Fruit fly (Drosophila melanogaster) Kc167 (cell line): ENCODE measurements around the gene Atpalpha.

Experiments
- Myc ChIP-seq: fragments of >200 bp; optimal IDR thresholded peaks from 2 replicates; lab custom pipeline; 2017; ENCODE audit warnings: missing external identifiers
- Sin3A ChIP-seq: fragments of >200 bp; optimal IDR thresholded peaks from 2 replicates; lab custom pipeline; 2018; ENCODE audit warnings: missing external identifiers
- h ChIP-seq: fragments of >200 bp; optimal IDR thresholded peaks from 3 replicates; lab custom pipeline; 2018; ENCODE audit warnings: missing external identifiers
- insv ChIP-seq: fragments of >200 bp; optimal IDR thresholded peaks from 3 replicates; lab custom pipeline; 2018; ENCODE audit warnings: missing external identifiers
- psq ChIP-seq: fragments of >200 bp; optimal IDR thresholded peaks from 2 replicates; lab custom pipeline; 2017; ENCODE audit warnings: missing external identifiers
- ttk ChIP-seq: sonication (Bioruptor generic); optimal IDR thresholded peaks from 2 replicates; lab custom pipeline; 2017; ENCODE audit warnings: missing external identifiers

The Atpalpha gene

dm6 chr3R:20948448-20949174 is at the start of gene Atpalpha:
Atpalpha (plus strand) TSS chr3R:20948714.
- TF ChIP-seq Sin3A (lab: Kevin White, UChicago) (no peak), h (no peak), insv (lab: Kevin White, UChicago) (no peak), psq (lab: Kevin White, UChicago) (no peak), Myc (lab: Kevin White, UChicago) (no peak)

dm6 chr3R:20901656-20902055 is 46.9 kb upstream of the Atpalpha start, which contains the start of gene Grik:
Grik (plus strand) TSS chr3R:20901956.
- TF ChIP-seq psq (lab: Kevin White, UChicago) = no peak
- no peak for TF ChIP-seq Sin3A (lab: Kevin White, UChicago)
- TF ChIP-seq Myc (lab: Kevin White, UChicago) = no peak
- no peak for TF ChIP-seq h
- TF ChIP-seq ttk (lab: Kevin White, UChicago) = no peak
- no peak for TF ChIP-seq insv (lab: Kevin White, UChicago)

- TF ChIP-seq h (no peak), ttk (lab: Kevin White, UChicago) (no peak), Myc (lab: Kevin White, UChicago) (no peak), insv (lab: Kevin White, UChicago) (no peak), Sin3A (lab: Kevin White, UChicago) (no peak)
These were observed 43.1 kb upstream of the Atpalpha start, which contains the start of gene TotX for dm6 chr3R:20905418-20905817. TotX (minus strand) TSS chr3R:20905518.

- no peak for TF ChIP-seq Sin3A (lab: Kevin White, UChicago)
- TF ChIP-seq h = no peak
- TF ChIP-seq insv (lab: Kevin White, UChicago) = no peak
- no peak for TF ChIP-seq Myc (lab: Kevin White, UChicago)
- TF ChIP-seq ttk (lab: Kevin White, UChicago) = no peak
- no peak for TF ChIP-seq psq (lab: Kevin White, UChicago)
These were observed 39.9 kb upstream of the Atpalpha start for dm6 chr3R:20908641-20909040.

dm6 chr3R:20912725-20913124 is 35.8 kb upstream of the Atpalpha start:
- TF ChIP-seq Sin3A (lab: Kevin White, UChicago) (no peak), h (no peak), insv (lab: Kevin White, UChicago) (no peak), psq (lab: Kevin White, UChicago) (no peak), Myc (lab: Kevin White, UChicago) (no peak)

- no peak for TF ChIP-seq Myc (lab: Kevin White, UChicago)
- no peak for TF ChIP-seq insv (lab: Kevin White, UChicago)
- TF ChIP-seq ttk (lab: Kevin White, UChicago) = no peak
- no peak for TF ChIP-seq psq (lab: Kevin White, UChicago)
- TF ChIP-seq h = no peak
These were observed 34.4 kb upstream of the Atpalpha start, which contains the start of gene hdly for dm6 chr3R:20914103-20914502. hdly (plus strand) TSS chr3R:20914296.

- TF ChIP-seq ttk (lab: Kevin White, UChicago) = no peak
- no peak for TF ChIP-seq Myc (lab: Kevin White, UChicago)
- TF ChIP-seq insv (lab: Kevin White, UChicago) = no peak
These were observed 32.7 kb upstream of the Atpalpha start for dm6 chr3R:20915828-20916227.

dm6 chr3R:20945463-20945862 is 3.1 kb upstream of the Atpalpha start, which contains the start of gene CG31191:
CG31191 (minus strand) TSS chr3R:20945530.
- TF ChIP-seq ttk (lab: Kevin White, UChicago) (no peak), Sin3A (lab: Kevin White, UChicago) (no peak), insv (lab: Kevin White, UChicago) (no peak), h (no peak), Myc (lab: Kevin White, UChicago) (no peak), psq (lab: Kevin White, UChicago) (no peak)

- TF ChIP-seq h = no peak
- no peak for TF ChIP-seq Sin3A (lab: Kevin White, UChicago)
- no peak for TF ChIP-seq ttk (lab: Kevin White, UChicago)
- no peak for TF ChIP-seq insv (lab: Kevin White, UChicago)
- no peak for TF ChIP-seq Myc (lab: Kevin White, UChicago)
- TF ChIP-seq psq (lab: Kevin White, UChicago) = no peak
These were observed 1.7 kb upstream of the Atpalpha start for dm6 chr3R:20946774-20947173.

- TF ChIP-seq Myc (lab: Kevin White, UChicago) (no peak), insv (lab: Kevin White, UChicago) (no peak), ttk (lab: Kevin White, UChicago) (no peak), Sin3A (lab: Kevin White, UChicago) (no peak), psq (lab: Kevin White, UChicago) (no peak), h (no peak)
These were observed 515 bp upstream of the Atpalpha start for dm6 chr3R:20947991-20948407.

- TF ChIP-seq psq (lab: Kevin White, UChicago) = no peak
- no peak for TF ChIP-seq h
- no peak for TF ChIP-seq insv (lab: Kevin White, UChicago)
- TF ChIP-seq ttk (lab: Kevin White, UChicago) = no peak
- TF ChIP-seq Sin3A (lab: Kevin White, UChicago) = no peak
- no peak for TF ChIP-seq Myc (lab: Kevin White, UChicago)
These were observed 748 bp downstream of the Atpalpha start for dm6 chr3R:20949175-20949748.
